Worm (Caenorhabditis elegans): ENCODE data around the gene K06B9.6.
"Not testable (repeated sequence)": the region's sequence is repeated elsewhere in the genome, so short reads cannot be mapped to it uniquely, and the experiment has no call there.

DNA sequence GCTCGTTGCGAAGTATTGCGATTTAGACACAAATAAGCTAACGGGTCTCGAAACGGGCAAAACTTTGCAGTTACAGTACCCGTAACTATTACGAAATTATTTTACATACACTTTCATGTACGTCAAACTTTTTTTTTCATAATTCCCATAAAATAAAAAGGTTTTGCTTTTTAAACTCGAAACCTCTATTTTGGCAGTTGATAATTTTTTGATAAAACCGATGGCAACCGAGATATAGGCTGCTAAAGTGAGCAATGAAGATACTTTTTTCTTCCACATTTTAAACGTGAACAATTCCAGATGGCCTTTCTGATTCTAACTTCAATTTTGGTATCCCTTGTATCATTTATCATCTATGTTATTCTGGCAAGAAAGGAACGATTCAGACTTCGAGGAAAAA, 538 bp upstream of the K06B9.6 start, which contains the start of gene cyp-25A6:
- TF ChIP-seq unc-62 (GFP tag; optimal IDR thresholded peaks at IDR 0.05 in 1 of 2); unc-62 (tag; optimal IDR thresholded peaks at IDR 0.05); F44E2.7 (GFP tag; IDR thresholded peaks at IDR 0.05); madf-5 (GFP tag; IDR thresholded peaks at IDR 0.05); ztf-11 (tag; optimal IDR thresholded peaks at IDR 0.05); tra-1 (GFP tag; IDR thresholded peaks at IDR 0.05); ceh-82 (tag; optimal IDR thresholded peaks at IDR 0.05); ces-1 (GFP tag; optimal IDR thresholded peaks at IDR 0.05); unc-39 (tag; optimal IDR thresholded peaks at IDR 0.05); fkh-10 (GFP tag; optimal IDR thresholded peaks at IDR 0.05); nhr-42 (GFP tag; IDR thresholded peaks at IDR 0.05); lim-7 (GFP tag; IDR thresholded peaks at IDR 0.05); aha-1 (tag); zag-1 (tag; optimal IDR thresholded peaks at IDR 0.05); tag-97 (GFP tag; IDR thresholded peaks at IDR 0.05): not testable (repeated sequence)
